Worm (Caenorhabditis elegans) whole organism, early embryonic: Measurements from ENCODE around the gene F36H12.5.

Experiments
- ama-1 ChIP-seq: fragments of 150-350 bp; optimal IDR thresholded peaks from 2 replicates; lab custom pipeline; 2014
- ceh-36 ChIP-seq: sonication (generic microtip); optimal IDR thresholded peaks from 2 replicates; lab custom pipeline; 2016; ENCODE audit warnings: missing genetic modification characterization, inconsistent platforms, missing compliant biosample characterization
- hmg-4 ChIP-seq: fragments of 200-800 bp; sonication (Bioruptor generic); optimal IDR thresholded peaks from 2 replicates; lab custom pipeline; 2018; ENCODE audit warnings: mild to moderate bottlenecking, missing genetic modification characterization, missing compliant biosample characterization
- pes-1 ChIP-seq: fragments of 200-800 bp; sonication (Bioruptor generic); IDR thresholded peaks from 2 replicates; pipeline ENCODE4 v1.3.6; 2022; ENCODE audit warnings: missing genetic modification reagents, missing genetic modification characterization, missing compliant biosample characterization
- sea-1 ChIP-seq: fragments of 200-800 bp; sonication (Bioruptor generic); conservative IDR thresholded peaks from 2 replicates; pipeline ENCODE4 v1.3.6; 2022; ENCODE audit warnings: missing genetic modification characterization, missing compliant biosample characterization
- tbx-37 ChIP-seq: fragments of 200-800 bp; sonication (Bioruptor generic); conservative IDR thresholded peaks from 2 replicates; pipeline ENCODE4 v1.3.6; 2022; ENCODE audit warnings: missing genetic modification reagents, missing genetic modification characterization, missing compliant biosample characterization

DNA sequence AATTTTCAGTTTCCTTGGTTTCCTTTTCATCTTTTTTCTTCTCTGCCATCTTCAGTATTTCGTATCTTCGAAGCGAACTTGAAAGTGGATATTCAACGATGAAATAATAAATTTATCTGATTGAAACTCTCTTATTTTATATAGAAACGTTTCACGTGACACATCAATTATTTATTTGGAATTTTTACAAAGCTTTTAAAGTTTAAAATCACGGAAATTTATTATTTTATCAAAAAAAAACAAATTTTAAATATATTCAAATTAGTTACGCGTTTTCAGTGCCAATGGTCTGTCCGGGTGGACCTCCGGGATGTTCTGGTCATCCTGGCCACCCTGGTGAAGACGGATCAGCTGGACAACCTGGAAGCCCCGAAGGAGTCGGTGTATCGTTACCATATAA, 36.5 kb downstream of the F36H12.5 start, which contains the start of gene ZK354.7:
- TF ChIP-seq ceh-36 (tag; lab: Kevin White, UChicago) (no peak), tbx-37 (GFP tag; lab: Robert Waterston, UW) (no peak), ama-1 (lab: Kevin White, UChicago) (no peak), pes-1 (GFP tag; lab: Robert Waterston, UW) (no peak), sea-1 (no peak), hmg-4 (GFP tag; lab: Kevin White, UChicago) (no peak)
